Fruit fly (Drosophila melanogaster): ENCODE data around the gene Nrt.
A peak's percentile ranks its signal among the peaks of the same experiment; 100 is the strongest.

The Nrt gene

dm6 chr3L:16760274-16760673, 5.6 kb upstream of the Nrt start (continued):
- no peak for TF ChIP-seq CG17802 (tag; optimal IDR thresholded peaks at IDR 0.05)
- no peak for TF ChIP-seq CG7372 (GFP tag; IDR thresholded peaks at IDR 0.05)
- TF ChIP-seq Xrp1 (GFP tag; IDR thresholded peaks at IDR 0.05) = peak; percentile 47; the same call in 1 of the 2 replicates
- TF ChIP-seq vnd (GFP tag; IDR thresholded peaks at IDR 0.05; ENCODE audit: partially characterized antibody) = no peak
- TF ChIP-seq B-H1 (GFP tag; IDR thresholded peaks at IDR 0.05) = no peak
- no peak for TF ChIP-seq inv (GFP tag; IDR thresholded peaks at IDR 0.05; ENCODE audit: partially characterized antibody)
- peak; percentile 52 for TF ChIP-seq CG7839 (tag; optimal IDR thresholded peaks at IDR 0.05)
- TF ChIP-seq dan (GFP tag; IDR thresholded peaks at IDR 0.05) = no peak
- TF ChIP-seq zen2 (GFP tag; IDR thresholded peaks at IDR 0.05; ENCODE audit: partially characterized antibody) = no peak
- no peak for TF ChIP-seq CG18476 (GFP tag; optimal IDR thresholded peaks at IDR 0.05)
- TF ChIP-seq fd3F (GFP tag; optimal IDR thresholded peaks at IDR 0.05) = no peak
- TF ChIP-seq cg (GFP tag; optimal IDR thresholded peaks at IDR 0.05) = no peak
- TF ChIP-seq Doc3 (GFP tag; IDR thresholded peaks at IDR 0.05; ENCODE audit: partially characterized antibody) = no peak
- peak; percentile 7 for TF ChIP-seq CG12942 (GFP tag; optimal IDR thresholded peaks at IDR 0.05)
- TF ChIP-seq CG17568 (GFP tag; optimal IDR thresholded peaks at IDR 0.05) = peak; percentile 23
- no peak for TF ChIP-seq Stat92E (GFP tag; optimal IDR thresholded peaks at IDR 0.05)
- no peak for TF ChIP-seq CG6791 (GFP tag; IDR thresholded peaks at IDR 0.05; ENCODE audit: partially characterized antibody)
- TF ChIP-seq tx (GFP tag; optimal IDR thresholded peaks at IDR 0.05) = peak; percentile 3
- TF ChIP-seq CG18764 (GFP tag; optimal IDR thresholded peaks at IDR 0.05) = no peak
- no peak for TF ChIP-seq CG34422 (GFP tag; IDR thresholded peaks at IDR 0.05)
- no peak for TF ChIP-seq Nf-YA (GFP tag; IDR thresholded peaks at IDR 0.05)
- peak; percentile 4 for TF ChIP-seq CG18619 (GFP tag; optimal IDR thresholded peaks at IDR 0.05)
- no peak for TF ChIP-seq wor (GFP tag; IDR thresholded peaks at IDR 0.05)
- peak; percentile 8 for TF ChIP-seq Hey (tag; optimal IDR thresholded peaks at IDR 0.05)
- TF ChIP-seq fu2 (GFP tag; optimal IDR thresholded peaks at IDR 0.05) = no peak
- TF ChIP-seq ewg (GFP tag; optimal IDR thresholded peaks at IDR 0.05) = peak; percentile 36
- TF ChIP-seq HmgZ (tag; optimal IDR thresholded peaks at IDR 0.05) = no peak
- TF ChIP-seq prd (optimal IDR thresholded peaks at IDR 0.05) = no peak
- no peak for TF ChIP-seq prd (GFP tag; IDR thresholded peaks at IDR 0.05)
- no peak for TF ChIP-seq CG4328 (GFP tag; optimal IDR thresholded peaks at IDR 0.05)
- no peak for TF ChIP-seq da (GFP tag; optimal IDR thresholded peaks at IDR 0.05)
- no peak for TF ChIP-seq CG10274 (GFP tag; optimal IDR thresholded peaks at IDR 0.05)
- TF ChIP-seq Neu2 (GFP tag; optimal IDR thresholded peaks at IDR 0.05; ENCODE audit: borderline replicate concordance) = no peak
- peak; percentile 8 for TF ChIP-seq Bteb2 (GFP tag; optimal IDR thresholded peaks at IDR 0.05)
- no peak for TF ChIP-seq Lim3 (GFP tag; IDR thresholded peaks at IDR 0.05)
- no peak for TF ChIP-seq al (GFP tag; IDR thresholded peaks at IDR 0.05)
- TF ChIP-seq pho (GFP tag; optimal IDR thresholded peaks at IDR 0.05) = no peak
- TF ChIP-seq Mrtf (GFP tag; IDR thresholded peaks at IDR 0.05) = no peak
- TF ChIP-seq BEAF-32 (GFP tag; optimal IDR thresholded peaks at IDR 0.05) = no peak
- peak; percentile 64 for TF ChIP-seq gem (tag; optimal IDR thresholded peaks at IDR 0.05)
- no peak for TF ChIP-seq wdn (GFP tag; IDR thresholded peaks at IDR 0.05)
- TF ChIP-seq hb (GFP tag; IDR thresholded peaks at IDR 0.05; ENCODE audit: partially characterized antibody) = no peak
- TF ChIP-seq nerfin-1 (tag; optimal IDR thresholded peaks at IDR 0.05) = peak; percentile 1
- no peak for TF ChIP-seq Hr78 (GFP tag; optimal IDR thresholded peaks at IDR 0.05)
- TF ChIP-seq CG12299 (tag; optimal IDR thresholded peaks at IDR 0.05) = no peak
- TF ChIP-seq CG2199 (GFP tag; IDR thresholded peaks at IDR 0.05) = no peak
- TF ChIP-seq CG15696 (tag; optimal IDR thresholded peaks at IDR 0.05) = no peak
- TF ChIP-seq CG13287 (GFP tag; IDR thresholded peaks at IDR 0.05; ENCODE audit: partially characterized antibody) = no peak
- no peak for TF ChIP-seq CG12744 (GFP tag; optimal IDR thresholded peaks at IDR 0.05)
- no peak for TF ChIP-seq nau (GFP tag; optimal IDR thresholded peaks at IDR 0.05)
- no peak for TF ChIP-seq CG9437 (GFP tag; optimal IDR thresholded peaks at IDR 0.05)

All from whole organism, embryonic.